Fruit fly (Drosophila melanogaster) whole organism, wandering third instar larva: ENCODE measurements around the gene Atg8b.
A peak's percentile ranks its signal among the peaks of the same experiment; 100 is the strongest.

Source experiments
- Abd-B ChIP-seq: fragments of >200 bp; optimal IDR thresholded peaks from 2 replicates; lab custom pipeline; 2017; ENCODE audit warnings: missing biosample characterization, missing genetic modification characterization
- CG32264 ChIP-seq: fragments of 200-800 bp; sonication (Bioruptor generic); optimal IDR thresholded peaks from 2 replicates; lab custom pipeline; 2016; ENCODE audit warnings: missing biosample characterization, missing genetic modification characterization
- CG9705 ChIP-seq: fragments of 200-800 bp; sonication (Bioruptor generic); optimal IDR thresholded peaks from 2 replicates; lab custom pipeline; 2018; ENCODE audit warnings: missing biosample characterization, mild to moderate bottlenecking, missing genetic modification characterization
- CrebA ChIP-seq: fragments of 200-800 bp; sonication (Bioruptor generic); optimal IDR thresholded peaks from 2 replicates; lab custom pipeline; 2016; ENCODE audit warnings: missing biosample characterization, mild to moderate bottlenecking, missing genetic modification characterization, borderline replicate concordance
- Dfd ChIP-seq: fragments of >200 bp; optimal IDR thresholded peaks from 2 replicates; lab custom pipeline; 2017; ENCODE audit warnings: missing biosample characterization, missing genetic modification characterization
- Dif ChIP-seq: fragments of 200-275, 200-300 bp; sonication (Bioruptor generic); optimal IDR thresholded peaks from 2 replicates; lab custom pipeline; 2018; ENCODE audit warnings: missing biosample characterization, missing genetic modification characterization; ENCODE audit not compliant: partially characterized antibody
- GATAd ChIP-seq: sonication (Bioruptor generic); optimal IDR thresholded peaks from 2 replicates; lab custom pipeline; 2016; ENCODE audit warnings: missing biosample characterization, missing genetic modification characterization
- HLH106 ChIP-seq: fragments of 200-800 bp; optimal IDR thresholded peaks from 3 replicates; lab custom pipeline; 2019; ENCODE audit warnings: missing biosample characterization, mild to moderate bottlenecking, missing genetic modification characterization, moderate library complexity
- Hnf4 ChIP-seq: fragments of 200-800 bp; sonication (Bioruptor generic); optimal IDR thresholded peaks from 2 replicates; lab custom pipeline; 2016; ENCODE audit warnings: missing biosample characterization, mild to moderate bottlenecking, missing genetic modification characterization
- Hr78 ChIP-seq: fragments of >200 bp; optimal IDR thresholded peaks from 2 replicates; lab custom pipeline; 2017; ENCODE audit warnings: missing biosample characterization, missing genetic modification characterization
- Hr83 ChIP-seq: fragments of 200-300 bp; sonication (Bioruptor generic); optimal IDR thresholded peaks from 2 replicates; lab custom pipeline; 2016; ENCODE audit warnings: missing biosample characterization, mild to moderate bottlenecking, missing genetic modification characterization, moderate library complexity; ENCODE audit not compliant: poor library complexity, severe bottlenecking
- Jra ChIP-seq: sonication (Bioruptor generic); optimal IDR thresholded peaks from 2 replicates; lab custom pipeline; 2016; ENCODE audit warnings: missing biosample characterization, missing genetic modification characterization
- Mio ChIP-seq: sonication (Bioruptor generic); optimal IDR thresholded peaks from 2 replicates; lab custom pipeline; 2016; ENCODE audit warnings: missing biosample characterization, missing genetic modification characterization
- Myc ChIP-seq: fragments of >200 bp; optimal IDR thresholded peaks from 2 replicates; lab custom pipeline; 2017
- OdsH ChIP-seq: fragments of 200-800 bp; sonication (Bioruptor generic); optimal IDR thresholded peaks from 2 replicates; lab custom pipeline; 2016; ENCODE audit warnings: missing biosample characterization, mild to moderate bottlenecking, missing genetic modification characterization
- Rel ChIP-seq, 2 experiments: fragments of 200-800 bp; sonication (Bioruptor generic) in 1 of 2; optimal IDR thresholded peaks; 2 replicates in 1 of 2; 3 replicates in 1 of 2; lab custom pipeline; 2016 to 2019; ENCODE audit warnings: mild to moderate bottlenecking in 2 of 2, missing biosample characterization in 2 of 2, missing genetic modification characterization in 2 of 2, moderate library complexity in 1 of 2
- Sp1 ChIP-seq: fragments of 200-800 bp; sonication (Bioruptor generic); optimal IDR thresholded peaks from 3 replicates; lab custom pipeline; 2019; ENCODE audit warnings: missing biosample characterization, mild to moderate bottlenecking, missing genetic modification characterization, moderate library complexity
- Vsx2 ChIP-seq: fragments of 200-300, 225-300 bp; sonication (Bioruptor generic); optimal IDR thresholded peaks from 2 replicates; lab custom pipeline; 2018; ENCODE audit warnings: missing biosample characterization, missing genetic modification characterization; ENCODE audit not compliant: partially characterized antibody
- br ChIP-seq: fragments of 200-800 bp; sonication (Bioruptor generic); optimal IDR thresholded peaks from 2 replicates; lab custom pipeline; 2016; ENCODE audit warnings: missing biosample characterization, missing genetic modification characterization
- brk ChIP-seq: fragments of 200-800 bp; sonication (Bioruptor generic); optimal IDR thresholded peaks from 2 replicates; lab custom pipeline; 2016; ENCODE audit warnings: missing biosample characterization, mild to moderate bottlenecking, missing genetic modification characterization
- dl ChIP-seq, 2 experiments: fragments of 175-275, 200-275 bp in 1 of 2; fragments of 200-275 bp in 1 of 2; sonication (Bioruptor generic); optimal IDR thresholded peaks; lab custom pipeline; 2018; ENCODE audit warnings: mild to moderate bottlenecking in 2 of 2, missing biosample characterization in 2 of 2, missing genetic modification characterization in 2 of 2, moderate library complexity in 2 of 2; ENCODE audit not compliant: partially characterized antibody in 2 of 2, insufficient read depth in 1 of 2
- dmrt93B ChIP-seq: fragments of 200-800 bp; sonication (Bioruptor generic); optimal IDR thresholded peaks from 2 replicates; lab custom pipeline; 2018; ENCODE audit warnings: missing biosample characterization, mild to moderate bottlenecking, missing genetic modification characterization
- dsf ChIP-seq: sonication (Bioruptor generic); optimal IDR thresholded peaks from 2 replicates; lab custom pipeline; 2016; ENCODE audit warnings: missing biosample characterization, missing genetic modification characterization, borderline replicate concordance
- ey ChIP-seq: fragments of 200-800 bp; sonication (Bioruptor generic); optimal IDR thresholded peaks from 2 replicates; lab custom pipeline; 2016; ENCODE audit warnings: missing biosample characterization, missing genetic modification characterization
- foxo ChIP-seq, 2 experiments: fragments of 200-800 bp; sonication (Bioruptor generic); optimal IDR thresholded peaks; 2 replicates in 1 of 2; 3 replicates in 1 of 2; lab custom pipeline; 2016 to 2017; ENCODE audit warnings: missing biosample characterization in 2 of 2, missing genetic modification characterization in 2 of 2
- fru ChIP-seq: fragments of 200-800 bp; sonication (Bioruptor generic); optimal IDR thresholded peaks from 3 replicates; lab custom pipeline; 2016; ENCODE audit warnings: missing biosample characterization, mild to moderate bottlenecking, missing genetic modification characterization
- h ChIP-seq: fragments of 200-800 bp; sonication (Bioruptor generic); optimal IDR thresholded peaks from 3 replicates; lab custom pipeline; 2016; ENCODE audit warnings: missing biosample characterization, mild to moderate bottlenecking, missing genetic modification characterization
- jim ChIP-seq: fragments of 175-275, 200-325 bp; sonication (Bioruptor generic); optimal IDR thresholded peaks from 2 replicates; lab custom pipeline; 2016; ENCODE audit warnings: missing biosample characterization, mild to moderate bottlenecking, missing genetic modification characterization
- lola ChIP-seq: fragments of >200 bp; optimal IDR thresholded peaks from 2 replicates; lab custom pipeline; 2017; ENCODE audit warnings: missing biosample characterization, missing genetic modification characterization
- pan ChIP-seq: fragments of >200 bp; optimal IDR thresholded peaks from 2 replicates; lab custom pipeline; 2017
- psq ChIP-seq: fragments of 200-800 bp; sonication (Bioruptor generic); optimal IDR thresholded peaks from 3 replicates; lab custom pipeline; 2017; ENCODE audit warnings: missing biosample characterization, mild to moderate bottlenecking, missing genetic modification characterization, moderate library complexity
- rgr ChIP-seq: fragments of 200-800 bp; sonication (Bioruptor generic); optimal IDR thresholded peaks from 3 replicates; lab custom pipeline; 2016; ENCODE audit warnings: missing biosample characterization, mild to moderate bottlenecking, missing genetic modification characterization
- sage ChIP-seq: fragments of 200-800 bp; sonication (Bioruptor generic); optimal IDR thresholded peaks from 2 replicates; lab custom pipeline; 2016; ENCODE audit warnings: missing biosample characterization, mild to moderate bottlenecking, missing genetic modification characterization
- sv ChIP-seq: fragments of 200-800 bp; sonication (Bioruptor generic); optimal IDR thresholded peaks from 3 replicates; lab custom pipeline; 2016; ENCODE audit warnings: missing biosample characterization, missing genetic modification characterization
- tai ChIP-seq: sonication (Bioruptor generic); optimal IDR thresholded peaks from 2 replicates; lab custom pipeline; 2016; ENCODE audit warnings: missing biosample characterization, missing genetic modification characterization
- usp ChIP-seq: fragments of >200 bp; optimal IDR thresholded peaks from 2 replicates; lab custom pipeline; 2017; ENCODE audit warnings: missing biosample characterization, missing genetic modification characterization
- woc ChIP-seq: sonication (Bioruptor generic); optimal IDR thresholded peaks from 2 replicates; lab custom pipeline; 2016; ENCODE audit warnings: missing biosample characterization, mild to moderate bottlenecking, missing genetic modification characterization

Atg8b gene

DNA sequence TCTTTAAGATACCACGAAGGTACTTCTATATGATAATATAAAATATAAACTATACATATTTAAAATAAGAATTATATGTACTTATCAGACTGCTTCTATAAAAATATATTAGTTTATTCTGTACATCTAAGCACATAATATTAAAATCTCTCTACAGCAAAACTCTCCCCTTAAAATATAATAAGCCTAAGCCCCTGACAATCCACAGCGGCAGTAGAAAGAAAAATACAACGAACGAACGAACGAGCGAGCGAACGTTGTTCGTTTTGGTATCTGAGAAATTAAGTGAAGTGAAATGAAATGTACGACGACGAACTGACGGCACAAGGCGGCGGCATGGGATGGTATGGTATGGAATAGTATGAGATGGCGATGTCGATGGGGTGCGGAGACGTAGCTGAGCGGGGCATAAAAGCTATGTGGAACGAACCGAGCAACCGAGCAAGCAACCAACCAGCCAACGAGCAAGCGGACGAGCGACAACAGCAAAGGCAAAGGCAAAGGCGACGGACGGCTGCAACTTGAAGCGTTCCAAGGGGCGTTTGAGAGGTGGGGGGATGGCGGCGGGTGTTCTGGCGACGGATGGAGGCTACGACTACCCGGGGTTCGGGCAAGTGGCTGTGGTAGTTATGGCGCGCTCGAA is 24.3 kb downstream of the Atg8b start:
- TF ChIP-seq sage (GFP tag; lab: Kevin White, UChicago) (peak; percentile 91), ey (GFP tag; lab: Kevin White, UChicago) (peak; percentile 93), Myc (no peak), fru (GFP tag; lab: Kevin White, UChicago) (peak; percentile 96), woc (peak; percentile 82), CrebA (no peak), foxo (GFP tag; optimal IDR thresholded peaks at IDR 0.05; lab: Kevin White, UChicago) (peak in 1 of 2 experiments; percentile 99), HLH106 (tag; lab: Kevin White, UChicago) (peak; percentile 99), psq (GFP tag; lab: Kevin White, UChicago) (peak; percentile 98), dmrt93B (peak; percentile 97), jim (GFP tag; lab: Kevin White, UChicago) (no peak), Dif (peak; percentile 47), Vsx2 (GFP tag; lab: Kevin White, UChicago) (no peak), dsf (GFP tag; lab: Kevin White, UChicago) (no peak), br (GFP tag; lab: Kevin White, UChicago) (peak; percentile 88), pan (lab: Kevin White, UChicago) (no peak), OdsH (GFP tag; lab: Kevin White, UChicago) (peak; percentile 99), Dfd (peak; percentile 66), tai (no peak), brk (GFP tag; lab: Kevin White, UChicago) (peak; percentile 97), h (GFP tag; lab: Kevin White, UChicago) (peak; percentile 91), dl (GFP tag; optimal IDR thresholded peaks at IDR 0.05; lab: Kevin White, UChicago; ENCODE audit: insufficient read depth in 1 of 2, partially characterized antibody in 2 of 2) (peak; percentile 14 to 67), CG32264 (peak; percentile 67), Hr83 (GFP tag; lab: Kevin White, UChicago) (peak; percentile 40), Mio (GFP tag; lab: Kevin White, UChicago) (no peak), Jra (GFP tag; lab: Kevin White, UChicago) (peak; percentile 75), rgr (GFP tag; lab: Kevin White, UChicago) (peak; percentile 98), CG9705 (GFP tag; lab: Kevin White, UChicago) (peak; percentile 97), Hnf4 (GFP tag; lab: Kevin White, UChicago) (no peak), Sp1 (GFP tag; lab: Kevin White, UChicago) (peak; percentile 99), GATAd (GFP tag; lab: Kevin White, UChicago) (no peak), Abd-B (GFP tag; lab: Kevin White, UChicago) (no peak), sv (GFP tag; lab: Kevin White, UChicago) (peak; percentile 89), usp (no peak), Rel (GFP tag; optimal IDR thresholded peaks at IDR 0.05; lab: Kevin White, UChicago) (peak; percentile 79), Rel (tag; optimal IDR thresholded peaks at IDR 0.05; lab: Kevin White, UChicago) (peak; percentile 98)

DNA sequence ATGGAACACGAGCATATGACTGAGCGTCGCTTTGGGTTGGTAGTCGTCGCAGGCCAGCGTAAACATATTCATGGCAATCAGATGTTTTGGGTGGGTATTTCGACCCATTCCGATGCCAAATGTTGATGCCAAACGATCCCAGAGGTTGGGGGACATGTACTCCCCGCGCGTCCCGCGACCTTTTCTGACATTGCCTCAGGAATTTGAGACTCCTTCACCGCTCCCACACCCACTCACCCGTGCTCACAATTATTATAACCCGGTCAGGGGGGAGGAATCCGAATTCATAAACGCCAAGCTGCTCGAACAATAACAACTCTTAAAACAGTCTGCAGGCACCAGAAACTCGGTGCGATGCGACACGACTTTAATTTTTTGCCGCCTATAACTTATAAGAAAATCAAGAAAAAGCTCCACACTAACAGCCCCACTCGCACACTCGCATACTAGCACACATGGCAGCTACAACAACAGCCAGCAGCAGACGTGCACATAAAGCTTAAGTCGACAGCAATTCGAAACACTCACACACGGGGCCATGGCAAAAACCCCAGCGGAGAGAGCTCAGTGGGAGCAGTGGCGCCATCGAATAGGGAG is 24.9 kb downstream of the Atg8b start:
- TF ChIP-seq Rel (GFP tag; optimal IDR thresholded peaks at IDR 0.05; lab: Kevin White, UChicago) (peak; percentile 89), Rel (tag; optimal IDR thresholded peaks at IDR 0.05; lab: Kevin White, UChicago) (no peak), h (GFP tag; lab: Kevin White, UChicago) (no peak), Sp1 (GFP tag; lab: Kevin White, UChicago) (no peak), CG32264 (no peak), psq (GFP tag; lab: Kevin White, UChicago) (no peak), Hr83 (GFP tag; lab: Kevin White, UChicago) (peak; percentile 76), Hr78 (GFP tag; lab: Kevin White, UChicago) (no peak), Dif (peak; percentile 57), rgr (GFP tag; lab: Kevin White, UChicago) (no peak), Mio (GFP tag; lab: Kevin White, UChicago) (no peak), lola (GFP tag; lab: Kevin White, UChicago) (no peak)
